Worm (Caenorhabditis elegans) whole organism, L4 larva: ENCODE data around the gene K09B11.4.
"Not testable (repeated sequence)": the region's sequence is repeated elsewhere in the genome, so short reads cannot be mapped to it uniquely, and the experiment has no call there.

Experiments used
- D1046.2 ChIP-seq: fragments of 200-800 bp; sonication (Bioruptor generic); IDR thresholded peaks from 2 replicates; pipeline ENCODE4 v1.3.6; 2022; ENCODE audit warnings: missing genetic modification characterization, missing compliant biosample characterization
- F44E2.7 ChIP-seq: fragments of 200-800 bp; sonication (Bioruptor generic); IDR thresholded peaks from 2 replicates; pipeline ENCODE4 v2.1.2; 2022; ENCODE audit warnings: missing genetic modification characterization, missing compliant biosample characterization
- T20F7.1 ChIP-seq: fragments of 200-800 bp; sonication (Bioruptor generic); optimal IDR thresholded peaks from 2 replicates; lab custom pipeline; 2018; ENCODE audit warnings: mild to moderate bottlenecking, missing genetic modification characterization, missing compliant biosample characterization
- T26A8.4 ChIP-seq: fragments of 200-800 bp; sonication (Bioruptor generic); IDR thresholded peaks from 2 replicates; pipeline ENCODE4 v1.3.6; 2022; ENCODE audit warnings: missing genetic modification characterization, missing compliant biosample characterization
- Y105C5A.15 ChIP-seq: fragments of 200-800 bp; sonication (Bioruptor generic); IDR thresholded peaks from 2 replicates; pipeline ENCODE4 v1.3.6; 2022; ENCODE audit warnings: missing genetic modification characterization, missing compliant biosample characterization
- Y48G9A.11 ChIP-seq: fragments of 200-800 bp; sonication (Bioruptor generic); IDR thresholded peaks from 2 replicates; pipeline ENCODE4 v1.3.6; 2022; ENCODE audit warnings: missing genetic modification reagents, missing genetic modification characterization, missing compliant biosample characterization
- Y75B8A.6 ChIP-seq: fragments of 200-800 bp; sonication (Bioruptor generic); IDR thresholded peaks from 2 replicates; pipeline ENCODE4 v1.3.6; 2022; ENCODE audit warnings: missing genetic modification reagents, missing genetic modification characterization, missing compliant biosample characterization
- aly-2 ChIP-seq: sonication (generic microtip); optimal IDR thresholded peaks from 2 replicates; lab custom pipeline; 2018; ENCODE audit warnings: missing biosample characterization, missing genetic modification characterization
- ama-1 ChIP-seq: fragments of 150-350 bp; optimal IDR thresholded peaks from 2 replicates; lab custom pipeline; 2014; ENCODE audit warnings: inconsistent platforms, mixed read lengths
- arid-1 ChIP-seq: fragments of 200-800 bp; sonication (Bioruptor generic); conservative IDR thresholded peaks from 2 replicates; pipeline ENCODE4 v1.3.6; 2022; ENCODE audit warnings: missing genetic modification reagents, missing genetic modification characterization, missing compliant biosample characterization
- attf-4 ChIP-seq: sonication (generic microtip); optimal IDR thresholded peaks from 3 replicates; lab custom pipeline; 2017; ENCODE audit warnings: missing biosample characterization, missing genetic modification characterization
- ceh-28 ChIP-seq: fragments of 150-350 bp; optimal IDR thresholded peaks from 2 replicates; lab custom pipeline; 2014; ENCODE audit warnings: missing biosample characterization, missing genetic modification reagents, missing genetic modification characterization
- ceh-32 ChIP-seq: sonication (generic microtip); optimal IDR thresholded peaks from 2 replicates; lab custom pipeline; 2016; ENCODE audit warnings: mild to moderate bottlenecking, missing genetic modification characterization, missing compliant biosample characterization; ENCODE audit not compliant: poor library complexity
- ceh-62 ChIP-seq: sonication (generic microtip); optimal IDR thresholded peaks from 2 replicates; lab custom pipeline; 2017; ENCODE audit warnings: missing biosample characterization, missing genetic modification characterization
- cey-2 ChIP-seq: sonication (generic microtip); optimal IDR thresholded peaks from 3 replicates; lab custom pipeline; 2017; ENCODE audit warnings: missing genetic modification characterization, mild to moderate bottlenecking, missing compliant biosample characterization, antibody characterized with exemption, borderline replicate concordance; ENCODE audit not compliant: insufficient read depth
- daf-16 ChIP-seq, 3 experiments: sonication (generic microtip); optimal IDR thresholded peaks; 2 replicates each; lab custom pipeline; 2016 to 2017; ENCODE audit warnings: missing genetic modification characterization in 3 of 3, missing genetic modification reagents in 3 of 3, mild to moderate bottlenecking in 2 of 3, missing compliant biosample characterization in 2 of 3, missing biosample characterization in 1 of 3, moderate library complexity in 1 of 3
- dmd-6 ChIP-seq: fragments of 200-800 bp; sonication (Bioruptor generic); IDR thresholded peaks from 2 replicates; pipeline ENCODE4 v1.3.6; 2022; ENCODE audit warnings: missing genetic modification reagents, missing genetic modification characterization, missing compliant biosample characterization
- dpl-1 ChIP-seq: fragments of 150-350 bp; optimal IDR thresholded peaks from 2 replicates; lab custom pipeline; 2014; ENCODE audit warnings: missing biosample characterization, missing genetic modification reagents, missing genetic modification characterization
- duxl-1 ChIP-seq: sonication (generic microtip); optimal IDR thresholded peaks from 2 replicates; lab custom pipeline; 2016; ENCODE audit warnings: mild to moderate bottlenecking, missing genetic modification characterization, moderate library complexity, missing compliant biosample characterization; ENCODE audit not compliant: poor library complexity
- egl-27 ChIP-seq: sonication (generic microtip); optimal IDR thresholded peaks from 3 replicates; lab custom pipeline; 2017; ENCODE audit warnings: missing biosample characterization, missing genetic modification reagents, missing genetic modification characterization
- egl-43 ChIP-seq: fragments of 200-800 bp; sonication (Bioruptor generic); IDR thresholded peaks from 2 replicates; pipeline ENCODE4 v1.3.6; 2022; ENCODE audit warnings: missing genetic modification reagents, missing genetic modification characterization, missing compliant biosample characterization
- hlh-11 ChIP-seq: fragments of 200-800 bp; sonication (Bioruptor generic); optimal IDR thresholded peaks from 2 replicates; lab custom pipeline; 2018; ENCODE audit warnings: mild to moderate bottlenecking, missing genetic modification characterization, missing compliant biosample characterization
- hmg-1.1 ChIP-seq: fragments of 200-800 bp; sonication (Bioruptor generic); IDR thresholded peaks from 2 replicates; pipeline ENCODE4 v1.3.6; 2022; ENCODE audit warnings: missing genetic modification reagents, missing genetic modification characterization, missing compliant biosample characterization
- lim-7 ChIP-seq: fragments of 200-800 bp; sonication (Bioruptor generic); IDR thresholded peaks from 2 replicates; pipeline ENCODE4 v1.3.6; 2022; ENCODE audit warnings: missing genetic modification characterization, missing compliant biosample characterization
- lin-1 ChIP-seq: fragments of 200-800 bp; sonication (Bioruptor generic); IDR thresholded peaks from 2 replicates; pipeline ENCODE4 v1.3.6; 2022; ENCODE audit warnings: missing genetic modification reagents, missing genetic modification characterization, missing compliant biosample characterization
- lin-38 ChIP-seq: fragments of 200-800 bp; sonication (Bioruptor generic); IDR thresholded peaks from 2 replicates; pipeline ENCODE4 v1.3.6; 2022; ENCODE audit warnings: missing genetic modification reagents, missing genetic modification characterization, missing compliant biosample characterization
- lsy-2 ChIP-seq, 2 experiments: fragments of 150-350 bp in 1 of 2; sonication (generic microtip) in 1 of 2; optimal IDR thresholded peaks; 2 replicates each; lab custom pipeline; 2014 to 2017; ENCODE audit warnings: missing biosample characterization in 2 of 2, missing genetic modification characterization in 2 of 2
- madf-9 ChIP-seq: fragments of 200-800 bp; sonication (Bioruptor generic); conservative IDR thresholded peaks from 2 replicates; pipeline ENCODE4 v1.3.6; 2022; ENCODE audit warnings: missing genetic modification reagents, missing genetic modification characterization, missing compliant biosample characterization
- nhr-11 ChIP-seq: fragments of 150-350 bp; optimal IDR thresholded peaks from 2 replicates; lab custom pipeline; 2014; ENCODE audit warnings: missing biosample characterization, missing genetic modification characterization
- nhr-42 ChIP-seq: fragments of 200-800 bp; sonication (Bioruptor generic); IDR thresholded peaks from 2 replicates; pipeline ENCODE4 v1.3.6; 2022; ENCODE audit warnings: missing genetic modification characterization, missing compliant biosample characterization
- nhr-6 ChIP-seq: fragments of 150-350 bp; optimal IDR thresholded peaks from 2 replicates; lab custom pipeline; 2014; ENCODE audit warnings: missing biosample characterization, missing genetic modification characterization
- pha-4 ChIP-seq, 2 experiments: fragments of 150-350 bp in 1 of 2; fragments of 200-800 bp in 1 of 2; sonication (Bioruptor generic) in 1 of 2; IDR thresholded peaks in 1 of 2; optimal IDR thresholded peaks in 1 of 2; 2 replicates each; pipeline versions ENCODE4 v1.3.6 to Lab custom; 2014 to 2022; ENCODE audit warnings: missing genetic modification characterization in 2 of 2, missing genetic modification reagents in 2 of 2, missing biosample characterization in 1 of 2, missing compliant biosample characterization in 1 of 2
- saeg-2 ChIP-seq: fragments of 200-800 bp; sonication (Bioruptor generic); IDR thresholded peaks from 2 replicates; pipeline ENCODE4 v1.3.6; 2022; ENCODE audit warnings: missing genetic modification reagents, missing genetic modification characterization, missing compliant biosample characterization
- sdz-12 ChIP-seq: fragments of 200-800 bp; sonication (Bioruptor generic); optimal IDR thresholded peaks from 2 replicates; lab custom pipeline; 2018; ENCODE audit warnings: mild to moderate bottlenecking, missing genetic modification characterization, missing compliant biosample characterization
- set-16 ChIP-seq: fragments of 200-800 bp; sonication (Bioruptor generic); IDR thresholded peaks from 2 replicates; pipeline ENCODE4 v1.3.6; 2022; ENCODE audit warnings: missing genetic modification reagents, missing genetic modification characterization, missing compliant biosample characterization
- snpc-1.2 ChIP-seq: fragments of 200-800 bp; sonication (Bioruptor generic); IDR thresholded peaks from 2 replicates; pipeline ENCODE4 v1.3.6; 2022; ENCODE audit warnings: missing genetic modification reagents, missing genetic modification characterization, missing compliant biosample characterization
- spr-3 ChIP-seq: fragments of 200-800 bp; sonication (Bioruptor generic); optimal IDR thresholded peaks from 2 replicates; lab custom pipeline; 2018; ENCODE audit warnings: mild to moderate bottlenecking, missing genetic modification characterization, missing compliant biosample characterization
- unc-39 ChIP-seq: sonication (generic microtip); optimal IDR thresholded peaks from 2 replicates; lab custom pipeline; 2017; ENCODE audit warnings: missing biosample characterization, missing genetic modification characterization
- vab-7 ChIP-seq: fragments of 200-800 bp; sonication (Bioruptor generic); IDR thresholded peaks from 2 replicates; pipeline ENCODE4 v1.3.6; 2022; ENCODE audit warnings: missing genetic modification reagents, missing genetic modification characterization, missing compliant biosample characterization
- zip-2 ChIP-seq: fragments of 150-350 bp; optimal IDR thresholded peaks from 2 replicates; lab custom pipeline; 2014; ENCODE audit warnings: missing biosample characterization, missing genetic modification characterization
- ztf-11 ChIP-seq: fragments of 150-350 bp; optimal IDR thresholded peaks from 2 replicates; lab custom pipeline; 2014; ENCODE audit warnings: missing biosample characterization, missing genetic modification characterization

K09B11.4 gene

DNA sequence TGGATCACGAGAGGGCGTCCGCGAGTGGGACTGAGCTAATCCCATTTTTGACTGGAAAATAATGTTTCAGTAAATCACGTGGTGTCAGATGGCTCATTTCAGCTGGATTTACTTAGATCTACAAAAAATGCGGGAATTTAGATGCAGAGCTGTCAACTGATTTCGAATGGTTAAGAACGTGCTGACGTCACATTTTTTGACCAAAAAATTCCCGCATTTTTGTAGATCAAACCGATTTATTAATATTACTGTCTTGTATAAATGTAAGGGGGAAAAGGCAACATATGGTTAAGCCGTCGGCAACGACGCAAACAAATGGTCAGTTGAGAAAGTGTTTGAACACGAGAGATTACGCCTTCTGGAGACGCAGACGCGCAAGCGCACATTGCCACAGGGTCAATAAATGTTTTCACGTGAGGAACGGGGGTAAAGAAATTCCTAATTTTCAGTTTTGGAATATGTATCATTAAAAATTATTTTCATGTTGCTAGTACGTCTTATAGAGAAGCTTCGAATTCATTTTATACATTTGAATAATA is 16.4 kb upstream of the K09B11.4 start, which contains the start of gene gcl-1 (continued):
- TF ChIP-seq T26A8.4 (GFP tag; lab: Robert Waterston, UW) (no peak), egl-27 (tag; lab: Kevin White, UChicago) (no peak), madf-9 (GFP tag; lab: Robert Waterston, UW) (no peak), ztf-11 (tag; lab: Kevin White, UChicago) (no peak), aly-2 (tag; lab: Kevin White, UChicago) (no peak), pha-4 (GFP tag; IDR thresholded peaks at IDR 0.05; lab: Robert Waterston, UW) (no peak), pha-4 (tag; optimal IDR thresholded peaks at IDR 0.05; lab: Kevin White, UChicago) (no peak), ama-1 (lab: Kevin White, UChicago) (no peak), daf-16 (GFP tag; optimal IDR thresholded peaks at IDR 0.05; lab: Kevin White, UChicago) (no peak), daf-16 (tag; optimal IDR thresholded peaks at IDR 0.05; lab: Kevin White, UChicago) (peak; percentile 50), hlh-11 (tag; lab: Kevin White, UChicago) (no peak), ceh-32 (tag; lab: Kevin White, UChicago) (no peak), duxl-1 (tag; lab: Kevin White, UChicago) (no peak), sdz-12 (GFP tag; lab: Kevin White, UChicago) (no peak), zip-2 (tag; lab: Kevin White, UChicago) (no peak)

DNA sequence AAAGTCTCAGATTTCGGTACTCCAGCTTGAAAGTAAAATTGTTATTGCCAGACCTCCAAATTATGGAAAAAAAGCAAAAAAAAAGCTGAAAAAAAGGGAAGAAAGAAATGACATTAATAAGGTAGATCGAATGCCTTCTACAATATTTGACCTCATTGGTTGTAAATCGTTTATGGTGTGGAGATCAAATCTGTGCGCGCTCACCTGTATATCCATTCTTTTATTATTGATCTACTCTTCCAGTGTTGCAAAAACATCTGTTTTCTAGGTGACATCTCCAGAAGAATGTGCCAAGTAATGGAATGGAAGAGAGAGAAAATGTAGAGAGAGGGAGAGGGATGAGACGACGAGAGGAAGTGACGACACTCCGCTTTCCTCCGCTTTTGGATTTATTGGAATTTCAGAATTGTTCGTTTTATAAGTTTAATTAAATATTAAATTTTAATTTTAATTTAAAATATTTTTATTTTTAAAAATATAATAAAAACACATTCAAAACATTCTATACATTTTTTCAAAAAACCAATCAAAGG is 13.5 kb upstream of the K09B11.4 start, which contains the start of the genes pik-1 and aptf-2:
Gene pik-1 (plus strand): TSS at position 303 of the 533 bp plus-strand sequence.
Gene aptf-2 (minus strand): TSS at position 313 of the 533 bp plus-strand sequence.
- TF ChIP-seq dpl-1 (GFP tag; lab: Kevin White, UChicago) (peak; percentile 12), F44E2.7 (GFP tag; lab: Robert Waterston, UW) (no peak), Y105C5A.15 (no peak), attf-4 (no peak), nhr-6 (tag; lab: Kevin White, UChicago) (no peak), lsy-2 (tag; optimal IDR thresholded peaks at IDR 0.05; lab: Kevin White, UChicago) (peak in 1 of 2 experiments; percentile 17), T20F7.1 (GFP tag; lab: Kevin White, UChicago) (peak; percentile 61)

DNA sequence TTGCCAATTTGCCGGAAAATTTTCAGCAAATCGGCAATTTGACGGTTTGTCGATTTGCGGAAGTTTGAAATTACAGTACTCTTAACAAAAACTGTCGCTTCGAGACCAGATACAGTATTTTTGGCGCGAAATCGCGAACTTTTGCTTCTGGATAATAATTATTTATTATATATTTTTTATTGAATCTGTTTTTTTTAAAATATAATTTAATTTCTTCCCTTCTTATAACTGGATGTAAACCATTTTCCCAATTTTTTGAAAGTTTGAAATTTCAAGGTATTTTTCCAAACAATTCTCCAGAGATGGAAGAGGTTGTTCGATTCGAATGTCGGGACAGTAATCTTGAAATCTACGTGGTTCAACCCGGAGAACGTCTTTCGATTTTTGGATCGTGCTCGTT is 7.1 kb upstream of the K09B11.4 start, which contains the start of gene nol-9:
Gene nol-9 (plus strand): TSS at position 301 of the 400 bp plus-strand sequence.
- no peak for TF ChIP-seq hmg-1.1 (GFP tag; lab: Robert Waterston, UW)
- TF ChIP-seq unc-39 (tag; lab: Kevin White, UChicago): no peak
- TF ChIP-seq ceh-28 (tag; lab: Kevin White, UChicago): no peak
- TF ChIP-seq madf-9 (GFP tag; lab: Robert Waterston, UW): no peak
- TF ChIP-seq duxl-1 (tag; lab: Kevin White, UChicago): no peak
- no peak for TF ChIP-seq cey-2
- no peak for TF ChIP-seq nhr-6 (tag; lab: Kevin White, UChicago)
- no peak for TF ChIP-seq saeg-2 (GFP tag; lab: Robert Waterston, UW)
- no peak for TF ChIP-seq nhr-11
- TF ChIP-seq spr-3 (GFP tag; lab: Kevin White, UChicago): no peak
- TF ChIP-seq Y75B8A.6: no peak
- TF ChIP-seq nhr-42 (GFP tag; lab: Robert Waterston, UW): no peak
- no peak for TF ChIP-seq pha-4 (GFP tag; IDR thresholded peaks at IDR 0.05; lab: Robert Waterston, UW)
- TF ChIP-seq pha-4 (tag; optimal IDR thresholded peaks at IDR 0.05; lab: Kevin White, UChicago): no peak
- TF ChIP-seq ceh-62 (tag; lab: Kevin White, UChicago): no peak

DNA sequence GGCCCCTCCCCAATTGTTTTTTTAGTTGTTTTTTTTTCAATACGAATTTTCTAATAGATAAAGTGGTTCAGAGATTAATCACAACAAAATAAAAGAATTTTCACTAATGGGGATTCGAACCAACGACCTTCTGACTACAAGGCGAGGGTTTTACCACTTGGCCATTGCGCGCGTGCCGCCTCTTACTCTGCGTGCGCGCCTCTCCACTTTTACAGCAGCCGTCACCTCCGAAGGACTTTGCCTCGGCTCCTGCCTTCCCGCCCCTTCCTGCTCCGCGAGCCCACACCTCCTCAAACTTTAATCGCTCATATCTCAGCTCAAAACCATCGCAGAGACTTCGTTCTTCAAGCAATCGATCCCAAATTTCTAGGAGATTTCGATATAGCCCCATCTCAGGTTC is 797 bp downstream of the K09B11.4 start:
- TF ChIP-seq dmd-6: peak; percentile 49
- peak; percentile 79; the same call in 1 of the 2 replicates for TF ChIP-seq D1046.2 (GFP tag; lab: Robert Waterston, UW)
- TF ChIP-seq saeg-2 (GFP tag; lab: Robert Waterston, UW): 0 out of 2 replicates have a peak, but pooled peaks have one; percentile 51
- TF ChIP-seq lim-7 (GFP tag; lab: Robert Waterston, UW): peak; percentile 64
- peak; percentile 25; the same call in 1 of the 2 replicates for TF ChIP-seq lin-1 (GFP tag; lab: Robert Waterston, UW)
- TF ChIP-seq arid-1: peak; percentile 51; the same call in 1 of the 2 replicates
- peak; percentile 91 for TF ChIP-seq snpc-1.2 (GFP tag; lab: Robert Waterston, UW)
- peak; percentile 93 for TF ChIP-seq set-16
- peak; percentile 43; the same call in 1 of the 2 replicates for TF ChIP-seq madf-9 (GFP tag; lab: Robert Waterston, UW)
- 0 out of 2 replicates have a peak, but pooled peaks have one; percentile 9 for TF ChIP-seq Y48G9A.11 (GFP tag; lab: Robert Waterston, UW)
- peak; percentile 68 for TF ChIP-seq hmg-1.1 (GFP tag; lab: Robert Waterston, UW)
- TF ChIP-seq lin-38: peak; percentile 71
- peak; percentile 47; the same call in 1 of the 2 replicates for TF ChIP-seq vab-7
- TF ChIP-seq T26A8.4 (GFP tag; lab: Robert Waterston, UW): peak; percentile 54; the same call in 1 of the 2 replicates
- TF ChIP-seq egl-43 (GFP tag; lab: Robert Waterston, UW): peak; percentile 87
- peak; percentile 56; the same call in 1 of the 2 replicates for TF ChIP-seq pha-4 (GFP tag; IDR thresholded peaks at IDR 0.05; lab: Robert Waterston, UW)
- TF ChIP-seq pha-4 (tag; optimal IDR thresholded peaks at IDR 0.05; lab: Kevin White, UChicago): not testable (repeated sequence)
